Worm (Caenorhabditis elegans) whole organism, early embryonic: ENCODE measurements around the gene set-14.

ENCODE experiments used
- B0310.2 ChIP-seq: sonication (generic microtip); optimal IDR thresholded peaks from 2 replicates; lab custom pipeline; 2016; ENCODE audit warnings: mild to moderate bottlenecking, missing genetic modification characterization, missing compliant biosample characterization
- F13C5.2 ChIP-seq: sonication (generic microtip); optimal IDR thresholded peaks from 2 replicates; lab custom pipeline; 2017; ENCODE audit warnings: mild to moderate bottlenecking, missing genetic modification characterization, inconsistent platforms, missing compliant biosample characterization
- aly-1 ChIP-seq: sonication (generic microtip); optimal IDR thresholded peaks from 2 replicates; lab custom pipeline; 2016; ENCODE audit warnings: missing genetic modification characterization, missing compliant biosample characterization
- ama-1 ChIP-seq: fragments of 150-350 bp; optimal IDR thresholded peaks from 2 replicates; lab custom pipeline; 2014
- ceh-13 ChIP-seq: fragments of 200-800 bp; sonication (Bioruptor generic); optimal IDR thresholded peaks from 2 replicates; lab custom pipeline; 2018; ENCODE audit warnings: mild to moderate bottlenecking, missing genetic modification characterization, missing compliant biosample characterization
- ceh-36 ChIP-seq: sonication (generic microtip); optimal IDR thresholded peaks from 2 replicates; lab custom pipeline; 2016; ENCODE audit warnings: missing genetic modification characterization, inconsistent platforms, missing compliant biosample characterization
- ets-7 ChIP-seq: sonication (generic microtip); optimal IDR thresholded peaks from 2 replicates; lab custom pipeline; 2016; ENCODE audit warnings: missing genotype, missing genetic modification characterization, missing compliant biosample characterization
- flt-1 ChIP-seq: fragments of 200-800 bp; sonication (Bioruptor generic); IDR thresholded peaks from 2 replicates; pipeline ENCODE4 v1.3.6; 2022; ENCODE audit warnings: missing genetic modification characterization, missing compliant biosample characterization
- hmbx-1 ChIP-seq: sonication (generic microtip); optimal IDR thresholded peaks from 2 replicates; lab custom pipeline; 2016; ENCODE audit warnings: mild to moderate bottlenecking, missing genetic modification characterization, missing compliant biosample characterization
- hmg-4 ChIP-seq: fragments of 200-800 bp; sonication (Bioruptor generic); optimal IDR thresholded peaks from 2 replicates; lab custom pipeline; 2018; ENCODE audit warnings: mild to moderate bottlenecking, missing genetic modification characterization, missing compliant biosample characterization
- hnd-1 ChIP-seq: sonication (generic microtip); optimal IDR thresholded peaks from 2 replicates; lab custom pipeline; 2016; ENCODE audit warnings: missing genetic modification characterization, missing compliant biosample characterization
- pes-1 ChIP-seq: fragments of 200-800 bp; sonication (Bioruptor generic); IDR thresholded peaks from 2 replicates; pipeline ENCODE4 v1.3.6; 2022; ENCODE audit warnings: missing genetic modification reagents, missing genetic modification characterization, missing compliant biosample characterization
- scrt-1 ChIP-seq: fragments of 200-800 bp; sonication (Bioruptor generic); IDR thresholded peaks from 2 replicates; pipeline ENCODE4 v1.3.6; 2022; ENCODE audit warnings: missing genetic modification characterization, missing compliant biosample characterization
- sea-1 ChIP-seq: fragments of 200-800 bp; sonication (Bioruptor generic); conservative IDR thresholded peaks from 2 replicates; pipeline ENCODE4 v1.3.6; 2022; ENCODE audit warnings: missing genetic modification characterization, missing compliant biosample characterization
- tbx-11 ChIP-seq: fragments of 200-800 bp; sonication (Bioruptor generic); IDR thresholded peaks from 2 replicates; pipeline ENCODE4 v1.3.6; 2022; ENCODE audit warnings: missing genetic modification characterization, missing compliant biosample characterization
- tbx-37 ChIP-seq: fragments of 200-800 bp; sonication (Bioruptor generic); conservative IDR thresholded peaks from 2 replicates; pipeline ENCODE4 v1.3.6; 2022; ENCODE audit warnings: missing genetic modification reagents, missing genetic modification characterization, missing compliant biosample characterization
- tra-4 ChIP-seq: sonication (generic microtip); optimal IDR thresholded peaks from 2 replicates; lab custom pipeline; 2017; ENCODE audit warnings: missing genetic modification characterization, missing compliant biosample characterization

set-14 gene

DNA sequence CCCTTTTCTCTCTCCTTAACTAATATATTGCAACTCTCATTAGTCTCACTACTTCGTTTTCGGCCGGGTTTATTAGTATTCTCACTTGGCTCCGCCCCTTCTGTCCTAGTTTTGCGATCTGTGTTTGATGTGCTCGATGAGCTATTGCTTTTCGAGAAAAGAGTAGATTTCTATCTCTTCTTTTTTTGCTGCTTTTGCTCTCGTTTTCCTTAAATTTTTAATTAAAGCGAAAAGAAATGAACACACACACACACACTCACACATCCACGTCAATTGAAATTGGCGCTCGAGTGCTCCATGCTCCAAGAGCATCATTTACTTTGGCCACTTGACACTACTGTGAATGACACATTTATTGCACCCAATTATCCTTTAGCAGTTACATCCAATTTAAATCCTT is 8.3 kb upstream of the set-14 start:
- no peak for TF ChIP-seq hmg-4 (GFP tag; lab: Kevin White, UChicago)
- no peak for TF ChIP-seq pes-1
- no peak for TF ChIP-seq flt-1 (GFP tag; lab: Robert Waterston, UW)
- no peak for TF ChIP-seq tbx-11 (GFP tag; lab: Robert Waterston, UW)
- no peak for TF ChIP-seq scrt-1 (GFP tag; lab: Robert Waterston, UW)
- no peak for TF ChIP-seq sea-1
- no peak for TF ChIP-seq ama-1 (lab: Kevin White, UChicago)
- TF ChIP-seq hnd-1 (tag; lab: Kevin White, UChicago): no peak

ce11 chrII:10800209-10800608 is 4.1 kb upstream of the set-14 start:
- TF ChIP-seq tra-4 (tag; lab: Kevin White, UChicago) (no peak), aly-1 (no peak), hnd-1 (tag; lab: Kevin White, UChicago) (no peak), ceh-36 (no peak), F13C5.2 (tag; lab: Kevin White, UChicago) (no peak), B0310.2 (tag; lab: Kevin White, UChicago) (no peak), ama-1 (lab: Kevin White, UChicago) (no peak), tbx-11 (GFP tag; lab: Robert Waterston, UW) (no peak), pes-1 (no peak), sea-1 (no peak), ceh-13 (GFP tag; lab: Kevin White, UChicago) (no peak), ets-7 (no peak), tbx-37 (GFP tag; lab: Robert Waterston, UW) (no peak), hmg-4 (GFP tag; lab: Kevin White, UChicago) (no peak), flt-1 (GFP tag; lab: Robert Waterston, UW) (no peak), scrt-1 (GFP tag; lab: Robert Waterston, UW) (no peak), hmbx-1 (tag; lab: Kevin White, UChicago) (no peak)

DNA sequence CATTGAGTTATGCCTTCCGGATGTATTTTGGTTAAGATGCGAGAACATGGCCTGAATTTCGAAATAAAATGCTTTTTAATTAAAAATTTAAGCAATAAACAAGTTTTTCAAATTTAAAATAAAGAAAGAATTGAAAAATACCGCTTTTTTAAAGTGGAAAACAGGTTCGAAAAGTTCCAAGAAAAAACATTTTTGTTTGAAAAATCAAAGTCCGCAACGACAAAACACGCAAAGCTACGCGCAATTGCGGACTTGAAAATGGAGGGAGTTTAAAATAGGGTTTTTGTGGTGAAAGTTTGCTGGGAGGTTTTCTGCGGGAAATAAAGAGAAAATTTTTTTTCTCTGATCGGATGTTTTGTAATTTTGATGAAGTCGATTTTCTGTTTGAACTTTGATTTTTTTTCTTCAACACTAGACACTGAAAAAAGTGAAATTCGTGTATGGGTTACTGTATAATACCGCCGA is 2.4 kb upstream of the set-14 start, which contains the start of gene npp-19:
npp-19 (minus strand) TSS at position 51 of the 465 bp plus-strand sequence.
- 0 out of 2 replicates have a peak, but pooled peaks have one; percentile 41 for TF ChIP-seq tbx-11 (GFP tag; lab: Robert Waterston, UW)
- TF ChIP-seq ceh-36: no peak
- TF ChIP-seq F13C5.2 (tag; lab: Kevin White, UChicago): peak; percentile 53

DNA sequence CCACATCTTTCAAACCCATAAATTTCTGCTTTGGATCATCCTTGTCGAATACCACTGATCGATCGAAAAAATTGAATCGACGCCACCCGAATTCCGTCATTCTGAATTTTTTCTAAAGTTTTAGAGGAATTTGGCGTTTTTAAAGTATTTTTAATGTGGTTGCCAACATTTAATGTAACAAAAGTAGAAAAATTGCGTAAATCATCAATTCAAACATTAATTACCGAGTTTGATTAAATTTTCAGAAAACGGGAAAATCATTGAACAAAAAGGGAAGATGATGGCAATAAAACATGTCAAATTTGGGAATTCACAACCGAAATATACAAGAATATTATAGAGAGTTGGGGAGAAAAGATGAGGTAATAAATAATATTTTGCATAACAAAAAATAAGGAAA is 2.7 kb downstream of the set-14 start, which contains the start of gene vps-11:
vps-11 (minus strand) TSS at position 101 of the 400 bp plus-strand sequence.
- TF ChIP-seq tbx-11 (GFP tag; lab: Robert Waterston, UW): no peak
- no peak for TF ChIP-seq ceh-36
- TF ChIP-seq aly-1: no peak
- no peak for TF ChIP-seq hnd-1 (tag; lab: Kevin White, UChicago)
- TF ChIP-seq hmg-4 (GFP tag; lab: Kevin White, UChicago): no peak
- no peak for TF ChIP-seq F13C5.2 (tag; lab: Kevin White, UChicago)
- no peak for TF ChIP-seq hmbx-1 (tag; lab: Kevin White, UChicago)
- no peak for TF ChIP-seq pes-1
- TF ChIP-seq flt-1 (GFP tag; lab: Robert Waterston, UW): no peak
- no peak for TF ChIP-seq sea-1
- TF ChIP-seq ceh-13 (GFP tag; lab: Kevin White, UChicago): no peak
- no peak for TF ChIP-seq ets-7

DNA sequence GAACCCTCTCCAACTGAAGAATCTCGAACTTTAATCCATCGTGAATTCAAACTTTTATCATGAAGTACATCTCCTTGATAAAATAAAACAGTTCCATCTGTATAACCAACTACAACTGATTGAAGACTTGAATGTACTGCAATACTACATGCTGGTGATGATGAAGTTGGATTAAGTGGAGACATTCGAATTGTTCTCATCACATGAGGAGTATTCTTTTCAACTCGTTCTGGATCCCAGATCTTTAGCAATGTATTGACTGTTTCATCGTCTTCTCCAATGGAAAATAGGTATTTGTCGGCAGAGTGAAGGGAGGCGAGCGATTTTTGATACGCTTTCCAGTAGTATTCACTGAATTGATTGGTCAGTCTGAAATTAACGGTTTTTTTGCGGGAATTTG is 3.5 kb downstream of the set-14 start:
- TF ChIP-seq tbx-11 (GFP tag; lab: Robert Waterston, UW) (no peak), B0310.2 (tag; lab: Kevin White, UChicago) (no peak), scrt-1 (GFP tag; lab: Robert Waterston, UW) (no peak), flt-1 (GFP tag; lab: Robert Waterston, UW) (no peak), hmg-4 (GFP tag; lab: Kevin White, UChicago) (no peak), ceh-13 (GFP tag; lab: Kevin White, UChicago) (no peak), hnd-1 (tag; lab: Kevin White, UChicago) (no peak), hmbx-1 (tag; lab: Kevin White, UChicago) (no peak)

DNA sequence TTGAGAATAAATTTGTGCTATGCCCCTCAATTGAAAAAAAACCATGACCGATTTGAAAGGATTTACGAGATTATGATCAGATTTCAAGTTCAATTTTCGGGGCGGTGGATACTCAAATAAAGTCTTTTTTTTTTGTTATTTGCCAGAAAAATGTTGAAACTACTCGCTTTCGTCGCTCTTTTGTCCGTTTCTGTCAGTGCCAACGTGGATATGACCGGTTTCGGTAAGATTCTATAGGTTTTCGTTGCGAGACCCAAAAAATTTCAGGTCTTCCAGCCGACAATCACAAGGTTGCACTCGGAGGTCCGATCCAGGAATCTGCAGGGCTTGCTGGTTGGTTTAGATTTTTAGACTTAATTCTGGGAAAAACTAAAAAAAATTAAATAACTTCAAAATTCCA is 8.9 kb downstream of the set-14 start, which contains the start of gene tag-209:
tag-209 (plus strand) TSS at position 73 of the 400 bp plus-strand sequence.
- TF ChIP-seq hmg-4 (GFP tag; lab: Kevin White, UChicago) (no peak), ama-1 (lab: Kevin White, UChicago) (peak; percentile 87), flt-1 (GFP tag; lab: Robert Waterston, UW) (no peak), pes-1 (0 out of 2 replicates have a peak, but pooled peaks have one; percentile 5), sea-1 (no peak)

- TF ChIP-seq flt-1 (GFP tag; lab: Robert Waterston, UW) (0 out of 2 replicates have a peak, but pooled peaks have one; percentile 12), hmg-4 (GFP tag; lab: Kevin White, UChicago) (no peak)
Observed at ce11 chrII:10784780-10785463, 11.2 kb downstream of the set-14 start, which contains the start of gene cdl-1. TSS of gene cdl-1 (plus strand) at chrII:10785452.

DNA sequence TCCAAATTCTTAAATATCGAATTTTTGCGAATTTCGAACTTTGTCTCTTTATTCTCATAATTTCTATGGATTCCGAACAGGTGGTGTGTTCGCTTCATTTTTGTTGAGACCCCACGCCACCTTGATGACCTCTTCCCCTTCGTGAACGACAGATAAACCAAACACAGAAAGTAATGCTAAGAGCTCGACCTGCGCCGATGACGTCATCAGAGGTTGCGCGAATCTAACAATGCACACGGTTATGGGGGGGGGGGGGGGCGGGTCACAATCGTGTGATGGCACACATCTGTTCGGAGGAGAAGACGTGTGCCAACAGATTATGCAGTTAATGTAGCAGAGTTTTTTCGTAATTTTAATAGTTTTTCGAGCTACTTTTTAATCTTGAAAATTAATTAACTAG is 11.8 kb downstream of the set-14 start:
- TF ChIP-seq pes-1 (no peak), tbx-37 (GFP tag; lab: Robert Waterston, UW) (no peak), sea-1 (no peak), scrt-1 (GFP tag; lab: Robert Waterston, UW) (no peak), hmbx-1 (tag; lab: Kevin White, UChicago) (no peak), ceh-36 (no peak), flt-1 (GFP tag; lab: Robert Waterston, UW) (no peak), hmg-4 (GFP tag; lab: Kevin White, UChicago) (no peak), tra-4 (tag; lab: Kevin White, UChicago) (no peak), F13C5.2 (tag; lab: Kevin White, UChicago) (no peak), tbx-11 (GFP tag; lab: Robert Waterston, UW) (no peak), aly-1 (no peak), B0310.2 (tag; lab: Kevin White, UChicago) (no peak), ama-1 (lab: Kevin White, UChicago) (no peak), ceh-13 (GFP tag; lab: Kevin White, UChicago) (no peak)
